Worm (Caenorhabditis elegans): ENCODE data around the gene prdx-2.

DNA sequence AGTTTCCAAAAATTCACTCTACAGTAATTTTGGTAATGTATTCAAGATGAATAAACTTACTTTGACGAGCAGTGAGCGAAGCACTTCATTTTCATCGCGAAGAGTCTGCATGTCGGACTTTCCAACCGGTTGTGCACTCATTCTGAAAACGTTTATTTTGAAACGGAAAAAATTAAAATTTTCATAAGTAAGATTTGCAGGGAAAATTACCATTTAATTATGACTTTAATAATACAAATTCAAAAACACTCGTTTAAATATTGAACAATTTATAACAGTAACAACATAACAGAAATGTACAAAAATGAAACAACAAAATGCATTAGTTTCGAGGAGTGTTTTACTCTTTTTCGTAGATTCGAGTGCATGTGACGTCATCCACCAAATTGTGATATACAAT, 34.5 kb downstream of the prdx-2 start, which contains the start of the genes EEED8.13 and EEED8.18:
- TF ChIP-seq ztf-11 (tag; optimal IDR thresholded peaks at IDR 0.05), result no peak
- TF ChIP-seq nhr-77 (tag; optimal IDR thresholded peaks at IDR 0.05), result no peak
- TF ChIP-seq unc-62 (GFP tag; optimal IDR thresholded peaks at IDR 0.05), result no peak
- no peak for TF ChIP-seq zag-1 (tag; optimal IDR thresholded peaks at IDR 0.05)
